Worm (Caenorhabditis elegans) whole organism, L1 larva: Measurements from ENCODE around the gene puf-8.

Experiments used
- C04F5.9 ChIP-seq: sonication (generic microtip); optimal IDR thresholded peaks from 2 replicates; lab custom pipeline; 2016; ENCODE audit warnings: missing genetic modification characterization, missing compliant biosample characterization
- C34B4.2 ChIP-seq: sonication (generic microtip); optimal IDR thresholded peaks from 2 replicates; lab custom pipeline; 2017; ENCODE audit warnings: mild to moderate bottlenecking, missing genetic modification characterization, missing compliant biosample characterization
- F16B12.6 ChIP-seq: fragments of 150-350 bp; optimal IDR thresholded peaks from 2 replicates; lab custom pipeline; 2014; ENCODE audit warnings: missing biosample characterization, missing genetic modification characterization
- Y116A8C.19 ChIP-seq: sonication (generic microtip); optimal IDR thresholded peaks from 2 replicates; lab custom pipeline; 2016; ENCODE audit warnings: missing compliant biosample characterization, missing genetic modification characterization, borderline replicate concordance
- alr-1 ChIP-seq: fragments of 200-800 bp; sonication (Bioruptor generic); optimal IDR thresholded peaks from 2 replicates; lab custom pipeline; 2018; ENCODE audit warnings: borderline replicate concordance, mild to moderate bottlenecking, missing genetic modification characterization, missing compliant biosample characterization
- aly-2 ChIP-seq: fragments of 150-350 bp; optimal IDR thresholded peaks from 2 replicates; lab custom pipeline; 2014; ENCODE audit warnings: missing biosample characterization, missing genetic modification characterization
- ama-1 ChIP-seq: fragments of 150-350 bp; optimal IDR thresholded peaks from 2 replicates; lab custom pipeline; 2014
- blmp-1 ChIP-seq: fragments of 150-350 bp; optimal IDR thresholded peaks from 2 replicates; lab custom pipeline; 2014; ENCODE audit warnings: missing biosample characterization, missing genetic modification characterization
- ceh-63 ChIP-seq: fragments of 200-800 bp; sonication (Bioruptor generic); optimal IDR thresholded peaks from 2 replicates; lab custom pipeline; 2018; ENCODE audit warnings: mild to moderate bottlenecking, missing genetic modification characterization, missing compliant biosample characterization
- ceh-82 ChIP-seq, 3 experiments: fragments of 150-350 bp in 1 of 3; sonication (generic microtip) in 2 of 3; optimal IDR thresholded peaks; 2 replicates each; lab custom pipeline; 2014 to 2017; ENCODE audit warnings: missing biosample characterization in 3 of 3, missing genetic modification characterization in 3 of 3
- dsc-1 ChIP-seq: sonication (generic microtip); optimal IDR thresholded peaks from 2 replicates; lab custom pipeline; 2016; ENCODE audit warnings: mild to moderate bottlenecking, missing genetic modification characterization, missing compliant biosample characterization
- efl-1 ChIP-seq, 4 experiments: fragments of 150-350 bp; optimal IDR thresholded peaks in 3 of 4; peaks in 1 of 4; 1 replicate in 1 of 4; 2 replicates in 3 of 4; lab custom pipeline; 2014; ENCODE audit warnings: missing biosample characterization in 2 of 4, missing genetic modification characterization in 2 of 4, missing genetic modification reagents in 2 of 4
- efl-3 ChIP-seq: fragments of 200-800 bp; sonication (Bioruptor generic); optimal IDR thresholded peaks from 2 replicates; lab custom pipeline; 2018; ENCODE audit warnings: mild to moderate bottlenecking, missing genetic modification characterization, missing compliant biosample characterization
- egl-13 ChIP-seq: sonication (generic microtip); optimal IDR thresholded peaks from 2 replicates; lab custom pipeline; 2016; ENCODE audit warnings: missing genotype, missing genetic modification reagents, missing genetic modification characterization, missing compliant biosample characterization
- ets-5 ChIP-seq: fragments of 200-800 bp; sonication (Bioruptor generic); IDR thresholded peaks from 2 replicates; pipeline ENCODE4 v1.3.6; 2022; ENCODE audit warnings: missing genetic modification characterization, missing compliant biosample characterization
- fkh-4 ChIP-seq: sonication (generic microtip); optimal IDR thresholded peaks from 2 replicates; lab custom pipeline; 2016; ENCODE audit warnings: missing compliant biosample characterization, missing genetic modification characterization, borderline replicate concordance
- fkh-8 ChIP-seq: sonication (generic microtip); optimal IDR thresholded peaks from 2 replicates; lab custom pipeline; 2016; ENCODE audit warnings: mild to moderate bottlenecking, missing genetic modification characterization, missing compliant biosample characterization
- fos-1 ChIP-seq: fragments of 150-350 bp; optimal IDR thresholded peaks from 2 replicates; lab custom pipeline; 2014; ENCODE audit warnings: missing biosample characterization, missing genetic modification characterization
- grh-1 ChIP-seq: fragments of 200-800 bp; sonication (Bioruptor generic); IDR thresholded peaks from 2 replicates; pipeline ENCODE4 v1.3.6; 2022; ENCODE audit warnings: missing genetic modification reagents, missing genetic modification characterization, missing compliant biosample characterization
- hlh-17 ChIP-seq: fragments of 200-800 bp; sonication (Bioruptor generic); optimal IDR thresholded peaks from 2 replicates; lab custom pipeline; 2018; ENCODE audit warnings: missing genetic modification characterization, mild to moderate bottlenecking, missing compliant biosample characterization, moderate library complexity, borderline replicate concordance
- hlh-4 ChIP-seq: sonication (generic microtip); optimal IDR thresholded peaks from 2 replicates; lab custom pipeline; 2016; ENCODE audit warnings: mild to moderate bottlenecking, missing genetic modification characterization, missing compliant biosample characterization
- isw-1 ChIP-seq: fragments of 200-800 bp; sonication (Bioruptor generic); IDR thresholded peaks from 2 replicates; pipeline ENCODE4 v1.3.6; 2022; ENCODE audit warnings: missing genetic modification characterization, missing compliant biosample characterization
- jun-1 ChIP-seq: fragments of 150-350 bp; optimal IDR thresholded peaks from 2 replicates; lab custom pipeline; 2014; ENCODE audit warnings: missing biosample characterization, missing genetic modification reagents, missing genetic modification characterization
- lin-39 ChIP-seq: fragments of 150-350 bp; optimal IDR thresholded peaks from 2 replicates; lab custom pipeline; 2014; ENCODE audit warnings: missing biosample characterization, missing genetic modification reagents, missing genetic modification characterization
- lir-3 ChIP-seq: sonication (generic microtip); optimal IDR thresholded peaks from 2 replicates; lab custom pipeline; 2016; ENCODE audit warnings: mild to moderate bottlenecking, missing genetic modification characterization, moderate library complexity, missing compliant biosample characterization; ENCODE audit not compliant: poor library complexity
- lsy-2 ChIP-seq, 2 experiments: fragments of 150-350 bp; optimal IDR thresholded peaks; 2 replicates each; lab custom pipeline; 2014; ENCODE audit warnings: missing biosample characterization in 2 of 2, missing genetic modification characterization in 2 of 2
- mab-9 ChIP-seq: fragments of 200-800 bp; sonication (Bioruptor generic); IDR thresholded peaks from 2 replicates; pipeline ENCODE4 v1.3.6; 2022; ENCODE audit warnings: missing genetic modification reagents, missing genetic modification characterization, missing compliant biosample characterization
- mef-2 ChIP-seq: fragments of 150-350 bp; optimal IDR thresholded peaks from 2 replicates; lab custom pipeline; 2014; ENCODE audit warnings: missing biosample characterization, missing genetic modification characterization
- mep-1 ChIP-seq: fragments of 150-350 bp; optimal IDR thresholded peaks from 2 replicates; lab custom pipeline; 2014; ENCODE audit warnings: missing biosample characterization, missing genetic modification characterization
- nhr-19 ChIP-seq: fragments of 200-800 bp; sonication (Bioruptor generic); conservative IDR thresholded peaks from 2 replicates; pipeline ENCODE4 v1.3.6; 2022; ENCODE audit warnings: missing genetic modification characterization, missing compliant biosample characterization
- nhr-71 ChIP-seq: sonication (generic microtip); optimal IDR thresholded peaks from 2 replicates; lab custom pipeline; 2016; ENCODE audit warnings: mild to moderate bottlenecking, missing genetic modification characterization, moderate library complexity, missing compliant biosample characterization
- nhr-77 ChIP-seq: fragments of 150-350 bp; optimal IDR thresholded peaks from 2 replicates; lab custom pipeline; 2014; ENCODE audit warnings: missing biosample characterization, missing genetic modification characterization
- pag-3 ChIP-seq: sonication (generic microtip); optimal IDR thresholded peaks from 2 replicates; lab custom pipeline; 2017; ENCODE audit warnings: missing genetic modification characterization, mild to moderate bottlenecking, missing compliant biosample characterization, antibody characterized with exemption, borderline replicate concordance; ENCODE audit not compliant: insufficient read depth
- pax-3 ChIP-seq: fragments of 200-800 bp; sonication (Bioruptor generic); optimal IDR thresholded peaks from 2 replicates; lab custom pipeline; 2018; ENCODE audit warnings: mild to moderate bottlenecking, missing genetic modification characterization, moderate library complexity, missing compliant biosample characterization
- skn-1 ChIP-seq: fragments of 150-350 bp; optimal IDR thresholded peaks from 2 replicates; lab custom pipeline; 2014; ENCODE audit warnings: missing biosample characterization, missing genetic modification characterization
- snu-23 ChIP-seq: sonication (generic microtip); optimal IDR thresholded peaks from 2 replicates; lab custom pipeline; 2016; ENCODE audit warnings: missing genetic modification characterization, missing compliant biosample characterization
- sox-4 ChIP-seq: sonication (generic microtip); optimal IDR thresholded peaks from 2 replicates; lab custom pipeline; 2016; ENCODE audit warnings: missing genetic modification characterization, missing compliant biosample characterization
- sptf-1 ChIP-seq: fragments of 150-350 bp; optimal IDR thresholded peaks from 2 replicates; lab custom pipeline; 2014; ENCODE audit warnings: missing biosample characterization, missing genetic modification characterization
- swsn-7 ChIP-seq: sonication (generic microtip); optimal IDR thresholded peaks from 2 replicates; lab custom pipeline; 2016; ENCODE audit warnings: missing genetic modification characterization, missing compliant biosample characterization
- tbx-2 ChIP-seq: sonication (generic microtip); optimal IDR thresholded peaks from 2 replicates; lab custom pipeline; 2016; ENCODE audit warnings: missing genetic modification characterization, missing compliant biosample characterization
- unc-30 ChIP-seq: sonication (generic microtip); optimal IDR thresholded peaks from 2 replicates; lab custom pipeline; 2017; ENCODE audit warnings: missing biosample characterization, missing genetic modification characterization
- vab-15 ChIP-seq: sonication (generic microtip); optimal IDR thresholded peaks from 2 replicates; lab custom pipeline; 2017; ENCODE audit warnings: missing genotype, mild to moderate bottlenecking, missing genetic modification characterization, missing compliant biosample characterization
- xbp-1 ChIP-seq: sonication (generic microtip); optimal IDR thresholded peaks from 2 replicates; lab custom pipeline; 2016; ENCODE audit warnings: missing genetic modification characterization, missing compliant biosample characterization
- zag-1 ChIP-seq: fragments of 150-350 bp; optimal IDR thresholded peaks from 2 replicates; lab custom pipeline; 2014; ENCODE audit warnings: missing biosample characterization, missing genetic modification characterization
- zip-4 ChIP-seq: fragments of 200-800 bp; sonication (Bioruptor generic); optimal IDR thresholded peaks from 2 replicates; lab custom pipeline; 2018; ENCODE audit warnings: mild to moderate bottlenecking, missing genetic modification characterization, moderate library complexity, missing compliant biosample characterization
- ztf-11 ChIP-seq, 2 experiments: sonication (generic microtip); optimal IDR thresholded peaks; 2 replicates each; lab custom pipeline; 2016 to 2017; ENCODE audit warnings: missing genetic modification characterization in 2 of 2, missing biosample characterization in 1 of 2, missing compliant biosample characterization in 1 of 2

Gene puf-8

DNA sequence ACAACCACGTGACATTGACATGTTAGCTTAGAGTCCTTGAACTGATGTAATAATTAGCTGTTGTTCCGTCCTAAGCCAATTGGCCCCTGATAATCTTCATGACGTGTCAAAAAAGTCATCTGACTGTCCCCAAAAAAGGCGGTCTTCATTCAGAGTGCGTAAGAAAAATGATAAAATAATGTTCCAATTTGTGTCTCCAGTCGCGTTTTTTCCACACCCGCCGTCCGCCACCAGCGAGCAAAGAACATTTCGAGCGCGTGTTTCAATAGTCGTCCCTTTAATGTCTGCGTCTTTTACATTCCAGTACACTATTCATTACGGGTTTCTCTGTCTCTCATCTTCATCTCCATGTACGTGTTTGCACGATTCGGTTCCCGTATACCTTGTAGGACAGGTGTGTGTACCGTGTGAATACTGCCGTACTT lies 39.4 kb upstream of the puf-8 start (continued):
- TF ChIP-seq fkh-4: peak; percentile 47
- TF ChIP-seq ama-1 (lab: Kevin White, UChicago): peak; percentile 34
- no peak for TF ChIP-seq C34B4.2
- TF ChIP-seq snu-23 (GFP tag; lab: Kevin White, UChicago): peak; percentile 83
- no peak for TF ChIP-seq F16B12.6 (tag; lab: Kevin White, UChicago)
- TF ChIP-seq ceh-82 (tag; optimal IDR thresholded peaks at IDR 0.05; lab: Kevin White, UChicago): peak in 2 of 3 experiments; percentile 23 to 49
- no peak for TF ChIP-seq unc-30 (tag; lab: Kevin White, UChicago)
- peak; percentile 15 for TF ChIP-seq fos-1 (tag; lab: Kevin White, UChicago)
- TF ChIP-seq skn-1 (tag; lab: Kevin White, UChicago): no peak
- TF ChIP-seq lsy-2 (tag; optimal IDR thresholded peaks at IDR 0.05; lab: Kevin White, UChicago): peak; percentile 46 to 78
- no peak for TF ChIP-seq sptf-1 (tag; lab: Kevin White, UChicago)
- peak; percentile 39 to 44 for TF ChIP-seq efl-1 (optimal IDR thresholded peaks at IDR 0.05; lab: Kevin White, UChicago)
- TF ChIP-seq efl-1 (GFP tag; optimal IDR thresholded peaks at IDR 0.05 in 1 of 2; lab: Kevin White, UChicago): peak in 1 of 2 experiments; percentile 17
- peak; percentile 97 for TF ChIP-seq dsc-1 (tag; lab: Kevin White, UChicago)
- TF ChIP-seq sox-4 (tag; lab: Kevin White, UChicago): peak; percentile 36
- peak; percentile 24 for TF ChIP-seq zip-4 (GFP tag; lab: Kevin White, UChicago)
- TF ChIP-seq aly-2: no peak
- TF ChIP-seq zag-1: no peak
- TF ChIP-seq egl-13 (tag; lab: Kevin White, UChicago): no peak
- peak; percentile 59 for TF ChIP-seq fkh-8 (tag; lab: Kevin White, UChicago)
- peak; percentile 57 for TF ChIP-seq jun-1 (tag; lab: Kevin White, UChicago)
- peak; percentile 63 for TF ChIP-seq swsn-7
- TF ChIP-seq hlh-17 (GFP tag; lab: Kevin White, UChicago): no peak
- peak; percentile 27 for TF ChIP-seq nhr-77 (tag; lab: Kevin White, UChicago)
- TF ChIP-seq hlh-4 (tag; lab: Kevin White, UChicago): no peak
- TF ChIP-seq nhr-71: peak; percentile 92
- no peak for TF ChIP-seq alr-1
- peak; percentile 91 for TF ChIP-seq nhr-19 (GFP tag; lab: Robert Waterston, UW)
- TF ChIP-seq pax-3: peak; percentile 72
- no peak for TF ChIP-seq ztf-11 (tag; optimal IDR thresholded peaks at IDR 0.05; lab: Kevin White, UChicago)
- TF ChIP-seq grh-1 (GFP tag; lab: Robert Waterston, UW): peak; percentile 72
- TF ChIP-seq Y116A8C.19 (tag; lab: Kevin White, UChicago): no peak
- peak; percentile 42 for TF ChIP-seq mep-1 (tag; lab: Kevin White, UChicago)
- no peak for TF ChIP-seq mef-2 (tag; lab: Kevin White, UChicago)
- 0 out of 2 replicates have a peak, but pooled peaks have one; percentile 7 for TF ChIP-seq isw-1 (GFP tag; lab: Robert Waterston, UW)
- no peak for TF ChIP-seq C04F5.9
- peak; percentile 78 for TF ChIP-seq tbx-2 (tag; lab: Kevin White, UChicago)
- peak; percentile 81 for TF ChIP-seq blmp-1 (tag; lab: Kevin White, UChicago)
- no peak for TF ChIP-seq lin-39

DNA sequence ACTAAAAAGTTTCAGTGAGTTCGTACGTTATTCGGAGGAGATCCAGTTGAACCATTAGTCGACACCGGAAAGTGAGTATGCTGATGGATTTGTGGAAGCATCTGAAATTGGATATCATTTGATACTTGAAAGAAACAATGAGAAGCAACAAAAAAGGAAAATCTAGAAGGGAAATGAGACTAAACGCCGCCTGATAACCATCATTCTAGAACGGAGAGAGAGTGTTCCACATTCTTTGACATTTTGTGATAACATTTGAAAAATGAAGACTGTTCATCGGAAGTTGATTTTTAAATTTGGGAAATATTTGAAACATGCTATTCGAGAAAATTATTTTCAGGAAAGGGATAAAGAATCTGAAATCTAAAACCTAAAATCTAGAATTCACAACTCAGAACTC lies 33.2 kb upstream of the puf-8 start, which contains the start of gene npax-1:
TSS of gene npax-1 (minus strand) at position 101 of the 400 bp plus-strand sequence.
- TF ChIP-seq ets-5 (GFP tag; lab: Robert Waterston, UW) (no peak), lir-3 (tag; lab: Kevin White, UChicago) (no peak), swsn-7 (no peak), efl-3 (no peak), xbp-1 (tag; lab: Kevin White, UChicago) (no peak), skn-1 (tag; lab: Kevin White, UChicago) (no peak), dsc-1 (tag; lab: Kevin White, UChicago) (no peak), zip-4 (GFP tag; lab: Kevin White, UChicago) (no peak), ceh-82 (tag; optimal IDR thresholded peaks at IDR 0.05; lab: Kevin White, UChicago) (no peak), fkh-4 (no peak), ceh-63 (GFP tag; lab: Kevin White, UChicago) (no peak), mab-9 (no peak), C04F5.9 (no peak), vab-15 (tag; lab: Kevin White, UChicago) (no peak), pag-3 (tag; lab: Kevin White, UChicago) (no peak)
